Fruit fly (Drosophila melanogaster): Measurements from ENCODE around the gene Art6.

DNA sequence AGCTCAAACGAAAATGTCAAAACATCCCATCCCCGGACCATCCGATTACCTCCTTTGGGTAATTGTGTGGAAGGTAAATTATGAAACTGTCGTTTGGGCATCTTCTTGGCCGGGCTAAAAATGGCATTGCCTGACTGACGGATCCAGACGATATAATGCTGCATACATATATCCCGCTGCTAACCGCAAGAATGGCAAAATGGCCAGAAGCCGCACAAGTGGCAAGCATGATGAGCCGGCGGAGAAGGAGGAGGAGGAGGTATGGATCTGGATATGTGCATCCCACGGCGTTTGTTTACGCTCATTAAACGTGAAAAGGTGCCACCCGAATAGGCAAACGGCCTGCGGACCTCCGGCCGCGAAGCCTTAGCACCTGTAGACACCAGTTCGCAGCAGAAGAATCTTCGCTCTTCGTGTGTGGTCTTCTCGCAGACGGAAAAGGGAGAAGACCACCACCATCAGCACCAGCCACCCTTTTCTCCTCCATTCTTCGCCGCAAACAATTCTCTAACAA is 43.4 kb upstream of the Art6 start:
- TF ChIP-seq fkh (GFP tag; optimal IDR thresholded peaks at IDR 0.05): no peak
- TF ChIP-seq Eip93F (GFP tag; optimal IDR thresholded peaks at IDR 0.05): no peak
- no peak for TF ChIP-seq CG6854 (GFP tag; optimal IDR thresholded peaks at IDR 0.05)
- TF ChIP-seq CG3032 (tag; optimal IDR thresholded peaks at IDR 0.05): no peak
- TF ChIP-seq CG15336 (GFP tag; IDR thresholded peaks at IDR 0.05): no peak
- no peak for TF ChIP-seq CG3919 (GFP tag; optimal IDR thresholded peaks at IDR 0.05)
- no peak for TF ChIP-seq Ets96B (tag; optimal IDR thresholded peaks at IDR 0.05)
- no peak for TF ChIP-seq CG34406 (GFP tag; optimal IDR thresholded peaks at IDR 0.05)
- TF ChIP-seq CG31627 (GFP tag; optimal IDR thresholded peaks at IDR 0.05): no peak
- TF ChIP-seq Sox15 (GFP tag; optimal IDR thresholded peaks at IDR 0.05): no peak
- no peak for TF ChIP-seq CG11294 (GFP tag; IDR thresholded peaks at IDR 0.05)

All from whole organism, prepupa.